Fruit fly (Drosophila melanogaster) whole organism, prepupa: ENCODE data around the gene CG11837.

Experiments
- CG10631 ChIP-seq: fragments of 200-800 bp; sonication (Bioruptor generic); optimal IDR thresholded peaks from 2 replicates; lab custom pipeline; 2016; ENCODE audit warnings: missing biosample characterization, missing genetic modification characterization
- CG1621 ChIP-seq: fragments of 200-800 bp; sonication (Bioruptor generic); optimal IDR thresholded peaks from 3 replicates; lab custom pipeline; 2018; ENCODE audit warnings: missing biosample characterization, mild to moderate bottlenecking, missing genetic modification characterization
- CG6163 ChIP-seq: fragments of 200-800 bp; sonication (Bioruptor generic); IDR thresholded peaks from 3 replicates; pipeline ENCODE4 v1.3.6; 2022; ENCODE audit warnings: missing biosample characterization, missing genetic modification characterization
- CG6808 ChIP-seq: fragments of 200-800 bp; sonication (Bioruptor generic); optimal IDR thresholded peaks from 3 replicates; lab custom pipeline; 2017; ENCODE audit warnings: missing biosample characterization, missing genetic modification characterization, mild to moderate bottlenecking, moderate library complexity, missing genetic modification reagents
- lz ChIP-seq: fragments of 200-800 bp; sonication (Bioruptor generic); optimal IDR thresholded peaks from 3 replicates; lab custom pipeline; 2016; ENCODE audit warnings: missing biosample characterization, missing genetic modification characterization

DNA sequence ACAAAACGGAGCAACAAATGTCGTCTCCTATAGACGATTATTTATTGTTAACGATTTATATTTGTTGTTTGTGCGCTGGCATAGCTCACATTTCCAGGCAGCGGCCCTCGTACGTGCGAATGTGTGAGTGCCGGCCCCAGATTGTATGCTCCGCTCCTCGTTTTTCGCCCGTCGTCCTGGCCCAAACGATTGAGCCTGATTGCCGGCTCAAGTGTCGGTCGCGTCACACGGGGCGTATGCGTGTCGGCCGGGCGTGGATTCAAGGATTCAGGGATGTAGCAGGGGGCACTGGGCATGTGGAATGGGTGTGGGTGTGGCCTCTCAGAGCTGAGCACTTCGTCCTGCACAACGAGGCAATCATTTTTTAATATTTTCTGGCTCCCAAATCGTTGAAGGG, 43.7 kb upstream of the CG11837 start:
- no peak for TF ChIP-seq CG10631 (GFP tag; lab: Kevin White, UChicago)
- no peak for TF ChIP-seq CG6808 (GFP tag; lab: Kevin White, UChicago)
- no peak for TF ChIP-seq CG1621 (tag; lab: Kevin White, UChicago)
- no peak for TF ChIP-seq lz
- TF ChIP-seq CG6163 (GFP tag; lab: Robert Waterston, UW), result no peak
